Fruit fly (Drosophila melanogaster) whole organism, prepupa: ENCODE measurements around the gene Ravus.

Source experiments
- CG10631 ChIP-seq: fragments of 200-800 bp; sonication (Bioruptor generic); optimal IDR thresholded peaks from 2 replicates; lab custom pipeline; 2016; ENCODE audit warnings: missing biosample characterization, missing genetic modification characterization
- CG10669 ChIP-seq: fragments of 200-800 bp; sonication (Bioruptor generic); optimal IDR thresholded peaks from 3 replicates; lab custom pipeline; 2018; ENCODE audit warnings: missing biosample characterization, mild to moderate bottlenecking, missing genetic modification characterization, moderate library complexity
- CG11762 ChIP-seq: fragments of 200-800 bp; sonication (Bioruptor generic); optimal IDR thresholded peaks from 3 replicates; lab custom pipeline; 2016; ENCODE audit warnings: missing biosample characterization, missing genetic modification characterization; ENCODE audit not compliant: insufficient read depth
- CG11902 ChIP-seq: fragments of 200-800 bp; sonication (Bioruptor generic); optimal IDR thresholded peaks from 3 replicates; lab custom pipeline; 2016; ENCODE audit warnings: missing biosample characterization, missing genetic modification characterization
- CG15336 ChIP-seq: fragments of 200-800 bp; sonication (Bioruptor generic); IDR thresholded peaks from 2 replicates; pipeline ENCODE4 v1.3.6; 2022; ENCODE audit warnings: missing biosample characterization, missing genetic modification characterization
- CG1621 ChIP-seq: fragments of 200-800 bp; sonication (Bioruptor generic); optimal IDR thresholded peaks from 3 replicates; lab custom pipeline; 2018; ENCODE audit warnings: missing biosample characterization, mild to moderate bottlenecking, missing genetic modification characterization
- CG3032 ChIP-seq: fragments of 200-800 bp; optimal IDR thresholded peaks from 2 replicates; lab custom pipeline; 2019; ENCODE audit warnings: missing biosample characterization, mild to moderate bottlenecking, missing genetic modification characterization, moderate library complexity
- CG31627 ChIP-seq: fragments of 200-800 bp; sonication (Bioruptor generic); optimal IDR thresholded peaks from 3 replicates; lab custom pipeline; 2016; ENCODE audit warnings: missing biosample characterization, missing genetic modification characterization
- CG32006 ChIP-seq: fragments of 200-800 bp; sonication (Bioruptor generic); optimal IDR thresholded peaks from 3 replicates; lab custom pipeline; 2017; ENCODE audit warnings: missing biosample characterization, mild to moderate bottlenecking, missing genetic modification characterization
- CG34406 ChIP-seq: fragments of 200-800 bp; sonication (Bioruptor generic); optimal IDR thresholded peaks from 3 replicates; lab custom pipeline; 2016; ENCODE audit warnings: missing biosample characterization, missing genetic modification characterization
- CG3919 ChIP-seq: fragments of 200-800 bp; sonication (Bioruptor generic); optimal IDR thresholded peaks from 3 replicates; lab custom pipeline; 2016; ENCODE audit warnings: missing biosample characterization, missing genetic modification characterization
- CG6163 ChIP-seq: fragments of 200-800 bp; sonication (Bioruptor generic); IDR thresholded peaks from 3 replicates; pipeline ENCODE4 v1.3.6; 2022; ENCODE audit warnings: missing biosample characterization, missing genetic modification characterization
- CG6792 ChIP-seq: fragments of 200-800 bp; sonication (Bioruptor generic); optimal IDR thresholded peaks from 3 replicates; lab custom pipeline; 2016; ENCODE audit warnings: missing biosample characterization, missing genetic modification characterization
- CG6808 ChIP-seq: fragments of 200-800 bp; sonication (Bioruptor generic); optimal IDR thresholded peaks from 3 replicates; lab custom pipeline; 2017; ENCODE audit warnings: missing biosample characterization, missing genetic modification characterization, mild to moderate bottlenecking, moderate library complexity, missing genetic modification reagents
- CG7368 ChIP-seq: fragments of 200-800 bp; sonication (Bioruptor generic); optimal IDR thresholded peaks from 3 replicates; lab custom pipeline; 2016; ENCODE audit warnings: missing biosample characterization, missing genetic modification characterization
- CG8119 ChIP-seq: fragments of 200-800 bp; sonication (Bioruptor generic); IDR thresholded peaks from 3 replicates; pipeline ENCODE4 v1.3.6; 2022; ENCODE audit warnings: missing biosample characterization, missing genetic modification characterization
- CG8319 ChIP-seq: fragments of 200-800 bp; sonication (Bioruptor generic); optimal IDR thresholded peaks from 3 replicates; lab custom pipeline; 2016; ENCODE audit warnings: missing biosample characterization, missing genetic modification characterization
- CG8632 ChIP-seq: fragments of 200-800 bp; sonication (Bioruptor generic); optimal IDR thresholded peaks from 3 replicates; lab custom pipeline; 2016; ENCODE audit warnings: missing biosample characterization, missing genetic modification characterization
- CG9139 ChIP-seq: fragments of 200-800 bp; sonication (Bioruptor generic); optimal IDR thresholded peaks from 3 replicates; lab custom pipeline; 2017; ENCODE audit warnings: missing biosample characterization, mild to moderate bottlenecking, missing genetic modification characterization
- Eip75B ChIP-seq: fragments of 200-800 bp; sonication (Bioruptor generic); optimal IDR thresholded peaks from 3 replicates; lab custom pipeline; 2016; ENCODE audit warnings: missing biosample characterization, missing genetic modification characterization
- Eip78C ChIP-seq: fragments of 200-800 bp; sonication (Bioruptor generic); peaks from one replicate; lab custom pipeline; 2016; ENCODE audit warnings: missing biosample characterization, missing genetic modification characterization
- Ets96B ChIP-seq: fragments of 200-800 bp; optimal IDR thresholded peaks from 2 replicates; lab custom pipeline; 2019; ENCODE audit warnings: missing biosample characterization, mild to moderate bottlenecking, missing genetic modification characterization, moderate library complexity
- Gug ChIP-seq: fragments of 200-800 bp; sonication (Bioruptor generic); IDR thresholded peaks from 2 replicates; pipeline ENCODE4 v1.3.6; 2022; ENCODE audit warnings: missing biosample characterization, missing genetic modification characterization
- Hr39 ChIP-seq: fragments of 200-800 bp; sonication (Bioruptor generic); optimal IDR thresholded peaks from 2 replicates; lab custom pipeline; 2016; ENCODE audit warnings: missing biosample characterization, missing genetic modification characterization
- Hr4 ChIP-seq: fragments of 200-800 bp; sonication (Bioruptor generic); optimal IDR thresholded peaks from 3 replicates; lab custom pipeline; 2016; ENCODE audit warnings: missing biosample characterization, missing genetic modification characterization
- Lpt ChIP-seq: fragments of 200-800 bp; sonication (Bioruptor generic); optimal IDR thresholded peaks from 3 replicates; lab custom pipeline; 2016; ENCODE audit warnings: missing biosample characterization, missing genetic modification characterization
- Met ChIP-seq: fragments of 200-800 bp; sonication (Bioruptor generic); optimal IDR thresholded peaks from 3 replicates; lab custom pipeline; 2016; ENCODE audit warnings: missing biosample characterization, missing genetic modification characterization
- OdsH ChIP-seq: fragments of 200-800 bp; sonication (Bioruptor generic); optimal IDR thresholded peaks from 3 replicates; lab custom pipeline; 2016; ENCODE audit warnings: missing biosample characterization, missing genetic modification characterization
- Smox ChIP-seq: fragments of 200-800 bp; sonication (Bioruptor generic); optimal IDR thresholded peaks from 3 replicates; lab custom pipeline; 2016; ENCODE audit warnings: missing biosample characterization, missing genetic modification characterization
- Sox15 ChIP-seq: fragments of 200-800 bp; sonication (Bioruptor generic); optimal IDR thresholded peaks from 3 replicates; lab custom pipeline; 2016; ENCODE audit warnings: missing biosample characterization, missing genetic modification characterization
- achi ChIP-seq: fragments of 200-800 bp; sonication (Bioruptor generic); optimal IDR thresholded peaks from 3 replicates; lab custom pipeline; 2016; ENCODE audit warnings: missing biosample characterization, missing genetic modification characterization
- acj6 ChIP-seq: fragments of 200-800 bp; sonication (Bioruptor generic); optimal IDR thresholded peaks from 3 replicates; lab custom pipeline; 2016; ENCODE audit warnings: missing biosample characterization, missing genetic modification characterization
- cyc ChIP-seq: fragments of 200-800 bp; sonication (Bioruptor generic); optimal IDR thresholded peaks from 3 replicates; lab custom pipeline; 2016; ENCODE audit warnings: missing biosample characterization, missing genetic modification characterization
- dac ChIP-seq: fragments of 200-800 bp; sonication (Bioruptor generic); optimal IDR thresholded peaks from 2 replicates; lab custom pipeline; 2017; ENCODE audit warnings: missing biosample characterization, mild to moderate bottlenecking, missing genetic modification characterization
- dsx ChIP-seq: fragments of 200-800 bp; optimal IDR thresholded peaks from 3 replicates; lab custom pipeline; 2019; ENCODE audit warnings: missing biosample characterization, mild to moderate bottlenecking, missing genetic modification characterization, moderate library complexity; ENCODE audit not compliant: poor library complexity, severe bottlenecking
- eg ChIP-seq: fragments of 200-800 bp; sonication (Bioruptor generic); IDR thresholded peaks from 3 replicates; pipeline ENCODE4 v1.3.6; 2022; ENCODE audit warnings: missing biosample characterization, missing genetic modification characterization
- esn ChIP-seq: fragments of 200-800 bp; sonication (Bioruptor generic); optimal IDR thresholded peaks from 2 replicates; lab custom pipeline; 2016; ENCODE audit warnings: missing biosample characterization, mild to moderate bottlenecking, missing genetic modification characterization, moderate library complexity
- fd59A ChIP-seq: fragments of 200-800 bp; sonication (Bioruptor generic); optimal IDR thresholded peaks from 2 replicates; lab custom pipeline; 2017; ENCODE audit warnings: missing biosample characterization, mild to moderate bottlenecking, missing genetic modification characterization, missing genetic modification reagents
- fd85E ChIP-seq: fragments of 200-800 bp; sonication (Bioruptor generic); optimal IDR thresholded peaks from 3 replicates; lab custom pipeline; 2016; ENCODE audit warnings: missing biosample characterization, missing genetic modification characterization
- lz ChIP-seq: fragments of 200-800 bp; sonication (Bioruptor generic); optimal IDR thresholded peaks from 3 replicates; lab custom pipeline; 2016; ENCODE audit warnings: missing biosample characterization, missing genetic modification characterization
- net ChIP-seq: fragments of 200-800 bp; sonication (Bioruptor generic); optimal IDR thresholded peaks from 3 replicates; lab custom pipeline; 2016; ENCODE audit warnings: missing biosample characterization, missing genetic modification characterization
- pdm3 ChIP-seq: fragments of 200-800 bp; sonication (Bioruptor generic); optimal IDR thresholded peaks from 3 replicates; lab custom pipeline; 2016; ENCODE audit warnings: missing biosample characterization, missing genetic modification characterization
- spab ChIP-seq: fragments of 200-800 bp; sonication (Bioruptor generic); optimal IDR thresholded peaks from 2 replicates; lab custom pipeline; 2017; ENCODE audit warnings: missing biosample characterization, mild to moderate bottlenecking, missing genetic modification characterization, missing genetic modification reagents
- ss ChIP-seq, 2 experiments: fragments of 200-800 bp; sonication (Bioruptor generic); optimal IDR thresholded peaks; 2 replicates in 1 of 2; 3 replicates in 1 of 2; lab custom pipeline; 2017 to 2018; ENCODE audit warnings: mild to moderate bottlenecking in 2 of 2, missing biosample characterization in 2 of 2, missing genetic modification characterization in 2 of 2, moderate library complexity in 1 of 2
- svp ChIP-seq: fragments of 200-800 bp; sonication (Bioruptor generic); peaks from one replicate; lab custom pipeline; 2016; ENCODE audit warnings: missing biosample characterization, missing genetic modification characterization
- topi ChIP-seq: fragments of 200-800 bp; sonication (Bioruptor generic); optimal IDR thresholded peaks from 3 replicates; lab custom pipeline; 2016; ENCODE audit warnings: missing biosample characterization, missing genetic modification characterization

Gene Ravus

dm6 chr3R:13220478-13220877 lies 43.4 kb downstream of the Ravus start, which contains the start of gene CG8476:
Gene CG8476, minus strand, starts transcription at chr3R:13220578.
- TF ChIP-seq cyc (GFP tag; lab: Kevin White, UChicago) (no peak), OdsH (GFP tag; lab: Kevin White, UChicago) (no peak), CG31627 (no peak), CG10669 (no peak), CG11762 (GFP tag; lab: Kevin White, UChicago) (no peak), svp (peak; percentile 43), CG6792 (GFP tag; lab: Kevin White, UChicago) (no peak)

dm6 chr3R:13218733-13219132 lies 45.1 kb downstream of the Ravus start:
- TF ChIP-seq Eip75B (GFP tag; lab: Kevin White, UChicago) (no peak), svp (peak; percentile 5)

dm6 chr3R:13215100-13215499 lies 48.8 kb downstream of the Ravus start:
- TF ChIP-seq ss (GFP tag; optimal IDR thresholded peaks at IDR 0.05; lab: Kevin White, UChicago), result peak; percentile 25 to 77
- TF ChIP-seq Met, result peak; percentile 16
- peak; percentile 22 for TF ChIP-seq net
- no peak for TF ChIP-seq Hr4 (GFP tag; lab: Kevin White, UChicago)
- TF ChIP-seq CG15336 (GFP tag; lab: Robert Waterston, UW), result no peak
- TF ChIP-seq spab (GFP tag; lab: Kevin White, UChicago), result peak; percentile 51
- 0 out of 3 replicates have a peak, but pooled peaks have one; percentile 14 for TF ChIP-seq CG8119
- peak; percentile 17 for TF ChIP-seq CG8319 (GFP tag; lab: Kevin White, UChicago)
- peak; percentile 47; the same call in 1 of the 3 replicates for TF ChIP-seq CG6163
- no peak for TF ChIP-seq fd85E (GFP tag; lab: Kevin White, UChicago)
- peak; percentile 57 for TF ChIP-seq CG6792 (GFP tag; lab: Kevin White, UChicago)
- peak; percentile 37 for TF ChIP-seq fd59A (GFP tag; lab: Kevin White, UChicago)
- TF ChIP-seq CG9139 (GFP tag; lab: Kevin White, UChicago), result peak; percentile 36
- peak; percentile 55 for TF ChIP-seq svp
- no peak for TF ChIP-seq Lpt (GFP tag; lab: Kevin White, UChicago)
- peak; percentile 6 for TF ChIP-seq CG32006 (GFP tag; lab: Kevin White, UChicago)
- peak; percentile 10 for TF ChIP-seq lz (GFP tag; lab: Kevin White, UChicago)
- peak; percentile 49 for TF ChIP-seq dsx (GFP tag; lab: Kevin White, UChicago)
- TF ChIP-seq achi (GFP tag; lab: Kevin White, UChicago), result peak; percentile 50
- TF ChIP-seq esn (GFP tag; lab: Kevin White, UChicago), result peak; percentile 47
- TF ChIP-seq CG34406, result peak; percentile 56
- TF ChIP-seq Ets96B (tag; lab: Kevin White, UChicago), result peak; percentile 61
- peak; percentile 25 for TF ChIP-seq cyc (GFP tag; lab: Kevin White, UChicago)
- no peak for TF ChIP-seq Sox15 (GFP tag; lab: Kevin White, UChicago)
- TF ChIP-seq OdsH (GFP tag; lab: Kevin White, UChicago), result peak; percentile 34
- no peak for TF ChIP-seq Gug (GFP tag; lab: Robert Waterston, UW)
- peak; percentile 65 for TF ChIP-seq CG3032 (tag; lab: Kevin White, UChicago)
- TF ChIP-seq CG8632 (GFP tag; lab: Kevin White, UChicago), result peak; percentile 65
- peak; percentile 89 for TF ChIP-seq Eip78C
- no peak for TF ChIP-seq CG1621 (tag; lab: Kevin White, UChicago)
- TF ChIP-seq Hr39 (GFP tag; lab: Kevin White, UChicago), result no peak
- peak; percentile 14 for TF ChIP-seq pdm3
- TF ChIP-seq Eip75B (GFP tag; lab: Kevin White, UChicago), result peak; percentile 19
- TF ChIP-seq CG7368 (GFP tag; lab: Kevin White, UChicago), result peak; percentile 12
- TF ChIP-seq topi, result peak; percentile 27
- peak; percentile 52 for TF ChIP-seq CG6808 (GFP tag; lab: Kevin White, UChicago)
- TF ChIP-seq CG3919 (GFP tag; lab: Kevin White, UChicago), result peak; percentile 53
- peak; percentile 68 for TF ChIP-seq CG10669
- no peak for TF ChIP-seq eg (GFP tag; lab: Robert Waterston, UW)
- TF ChIP-seq dac (GFP tag; lab: Kevin White, UChicago), result no peak
- peak; percentile 23 for TF ChIP-seq CG10631 (GFP tag; lab: Kevin White, UChicago)
- TF ChIP-seq acj6 (GFP tag; lab: Kevin White, UChicago), result peak; percentile 21
- TF ChIP-seq Smox (GFP tag; lab: Kevin White, UChicago), result peak; percentile 24
- peak; percentile 15 for TF ChIP-seq CG11902 (GFP tag; lab: Kevin White, UChicago)
